Fruit fly (Drosophila melanogaster): ENCODE results near the gene Syx17.
A peak's percentile ranks its signal among the peaks of the same experiment; 100 is the strongest.

The Syx17 gene

DNA sequence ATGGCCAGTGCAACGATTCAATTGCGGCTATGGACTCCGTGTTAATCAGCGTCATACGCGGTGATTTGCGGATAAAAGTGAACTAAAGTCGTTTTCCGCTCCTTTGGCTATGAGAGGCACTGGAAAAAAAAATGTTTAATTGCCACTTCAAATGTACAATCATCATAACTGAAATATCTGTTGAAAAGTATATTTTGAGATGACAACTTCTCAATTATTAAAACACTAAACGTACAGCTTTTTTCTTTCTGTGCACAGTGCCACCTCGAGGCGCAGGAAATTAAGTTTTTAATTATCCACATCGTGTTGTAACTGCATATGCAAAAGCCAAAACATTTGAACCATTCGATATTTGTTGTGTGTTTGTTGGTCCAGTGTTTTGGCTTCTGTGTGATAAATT lies 10.4 kb upstream of the Syx17 start:
- TF ChIP-seq ind (GFP tag; optimal IDR thresholded peaks at IDR 0.05) (no peak), ase (GFP tag; IDR thresholded peaks at IDR 0.05) (0 out of 3 replicates have a peak, but pooled peaks have one; percentile 5), luna (GFP tag; optimal IDR thresholded peaks at IDR 0.05) (no peak), Drgx (GFP tag; IDR thresholded peaks at IDR 0.05) (peak; percentile 82)

- no peak for TF ChIP-seq Tbp (GFP tag; optimal IDR thresholded peaks at IDR 0.05)
- no peak for TF ChIP-seq zfh1 (GFP tag; IDR thresholded peaks at IDR 0.05)
- TF ChIP-seq BtbVII (GFP tag; optimal IDR thresholded peaks at IDR 0.05) = no peak
- peak; percentile 18; the same call in 1 of the 2 replicates for TF ChIP-seq CG4730 (GFP tag; IDR thresholded peaks at IDR 0.05)
- no peak for TF ChIP-seq crc (GFP tag; optimal IDR thresholded peaks at IDR 0.05)
- peak; percentile 53; the same call in 1 of the 2 replicates for TF ChIP-seq Drgx (GFP tag; IDR thresholded peaks at IDR 0.05)
Measured at dm6 chr3L:4393642-4394041, 9.6 kb upstream of the Syx17 start.

DNA sequence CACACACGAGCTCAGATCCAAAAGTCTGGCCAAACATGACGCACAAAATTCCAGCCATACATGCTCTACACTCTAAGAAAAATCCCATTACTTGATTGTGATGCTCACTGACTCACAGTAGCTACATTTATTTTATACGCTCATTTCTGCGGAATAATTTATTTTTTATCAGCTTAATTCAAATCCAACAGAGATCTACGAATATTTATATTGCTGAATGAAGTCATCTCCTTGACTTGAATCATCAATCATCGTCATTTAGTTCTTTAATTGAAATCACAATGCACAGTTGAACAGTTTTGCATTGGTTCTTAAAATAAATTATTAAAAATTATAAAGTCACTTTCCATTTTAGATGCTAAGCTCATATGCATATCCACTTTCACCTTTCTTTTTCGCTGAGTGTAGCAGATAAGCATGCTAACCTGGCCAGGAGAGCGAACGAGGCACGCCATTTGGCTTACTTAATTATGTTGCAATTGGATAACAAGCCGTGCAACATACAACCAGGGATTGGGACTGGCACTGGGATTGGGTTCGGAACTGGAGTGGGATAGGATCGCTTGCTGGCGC lies 7.7 kb upstream of the Syx17 start:
- no peak for TF ChIP-seq Atf3 (GFP tag; optimal IDR thresholded peaks at IDR 0.05)
- peak; percentile 2 for TF ChIP-seq CG12391 (tag; optimal IDR thresholded peaks at IDR 0.05)
- no peak for TF ChIP-seq E2f2 (GFP tag; IDR thresholded peaks at IDR 0.05)
- peak; percentile 27 for TF ChIP-seq CG11504 (tag; optimal IDR thresholded peaks at IDR 0.05)
- TF ChIP-seq Poxn (GFP tag; IDR thresholded peaks at IDR 0.05) = no peak
- no peak for TF ChIP-seq CG34224 (GFP tag; IDR thresholded peaks at IDR 0.05; ENCODE audit: partially characterized antibody)
- peak; percentile 6 for TF ChIP-seq tio (GFP tag; optimal IDR thresholded peaks at IDR 0.05)
- no peak for TF ChIP-seq Side (GFP tag; optimal IDR thresholded peaks at IDR 0.05)
- no peak for TF ChIP-seq knrl (GFP tag; IDR thresholded peaks at IDR 0.05; ENCODE audit: partially characterized antibody)
- TF ChIP-seq CG2678 (tag; optimal IDR thresholded peaks at IDR 0.05) = peak; percentile 10
- peak; percentile 5 for TF ChIP-seq gem (tag; optimal IDR thresholded peaks at IDR 0.05)
- no peak for TF ChIP-seq Hey (tag; optimal IDR thresholded peaks at IDR 0.05)
- TF ChIP-seq CG7357 (GFP tag; IDR thresholded peaks at IDR 0.05) = no peak
- TF ChIP-seq CG2712 (tag; optimal IDR thresholded peaks at IDR 0.05) = peak; percentile 1
- TF ChIP-seq oc (tag; optimal IDR thresholded peaks at IDR 0.05) = no peak
- TF ChIP-seq CG11695 (GFP tag; IDR thresholded peaks at IDR 0.05) = no peak
- peak; percentile 3 for TF ChIP-seq phol (tag; optimal IDR thresholded peaks at IDR 0.05)
- 0 out of 2 replicates have a peak, but pooled peaks have one; percentile 13 for TF ChIP-seq CG31441 (GFP tag; IDR thresholded peaks at IDR 0.05)
- no peak for TF ChIP-seq CG10274 (GFP tag; optimal IDR thresholded peaks at IDR 0.05)
- no peak for TF ChIP-seq HHEX (GFP tag; optimal IDR thresholded peaks at IDR 0.05)
- TF ChIP-seq fru (optimal IDR thresholded peaks at IDR 0.05) = no peak
- no peak for TF ChIP-seq jigr1 (GFP tag; IDR thresholded peaks at IDR 0.05)
- peak; percentile 11 for TF ChIP-seq Oli (tag; optimal IDR thresholded peaks at IDR 0.05)
- TF ChIP-seq sd (tag; optimal IDR thresholded peaks at IDR 0.05) = peak; percentile 53
- peak; percentile 15 for TF ChIP-seq Ets65A (GFP tag)
- peak; percentile 9 for TF ChIP-seq Sox102F (GFP tag; optimal IDR thresholded peaks at IDR 0.05)
- TF ChIP-seq Sox100B (GFP tag; optimal IDR thresholded peaks at IDR 0.05) = no peak
- peak; percentile 7 for TF ChIP-seq Ssrp (tag; optimal IDR thresholded peaks at IDR 0.05)
- TF ChIP-seq lbe (GFP tag; optimal IDR thresholded peaks at IDR 0.05) = no peak
- TF ChIP-seq CG18262 (tag; optimal IDR thresholded peaks at IDR 0.05) = peak; percentile 30
